Worm (Caenorhabditis elegans) whole organism, L4 larva: ENCODE data around the gene C06A1.7.
A peak's percentile ranks its signal among the peaks of the same experiment; 100 is the strongest.

Experiments used
- D1046.2 ChIP-seq: fragments of 200-800 bp; sonication (Bioruptor generic); IDR thresholded peaks from 2 replicates; pipeline ENCODE4 v1.3.6; 2022; ENCODE audit warnings: missing genetic modification characterization, missing compliant biosample characterization
- F26F4.8 ChIP-seq: fragments of 200-800 bp; sonication (Bioruptor generic); conservative IDR thresholded peaks from 2 replicates; pipeline ENCODE4 v1.3.6; 2022; ENCODE audit warnings: missing genetic modification characterization, missing compliant biosample characterization
- T20F7.1 ChIP-seq: fragments of 200-800 bp; sonication (Bioruptor generic); optimal IDR thresholded peaks from 2 replicates; lab custom pipeline; 2018; ENCODE audit warnings: mild to moderate bottlenecking, missing genetic modification characterization, missing compliant biosample characterization
- Y48G9A.11 ChIP-seq: fragments of 200-800 bp; sonication (Bioruptor generic); IDR thresholded peaks from 2 replicates; pipeline ENCODE4 v1.3.6; 2022; ENCODE audit warnings: missing genetic modification reagents, missing genetic modification characterization, missing compliant biosample characterization
- aha-1 ChIP-seq: fragments of 150-350 bp; peaks from one replicate; lab custom pipeline; 2014; ENCODE audit warnings: missing biosample characterization, missing genetic modification characterization
- ama-1 ChIP-seq: fragments of 150-350 bp; optimal IDR thresholded peaks from 2 replicates; lab custom pipeline; 2014; ENCODE audit warnings: inconsistent platforms, mixed read lengths
- ceh-44 ChIP-seq: fragments of 200-800 bp; sonication (Bioruptor generic); IDR thresholded peaks from 2 replicates; pipeline ENCODE4 v1.3.6; 2022; ENCODE audit warnings: missing genetic modification reagents, missing genetic modification characterization, missing compliant biosample characterization
- ces-1 ChIP-seq: fragments of 150-350 bp; sonication (generic microtip); optimal IDR thresholded peaks from 4 replicates; lab custom pipeline; 2014; ENCODE audit warnings: missing biosample characterization, missing genetic modification reagents, missing genetic modification characterization
- ctbp-1 ChIP-seq: fragments of 200-800 bp; sonication (Bioruptor generic); IDR thresholded peaks from 2 replicates; pipeline ENCODE4 v1.3.6; 2022; ENCODE audit warnings: missing genetic modification reagents, missing genetic modification characterization, missing compliant biosample characterization
- dmd-8 ChIP-seq: fragments of 200-800 bp; sonication (Bioruptor generic); IDR thresholded peaks from 2 replicates; pipeline ENCODE4 v1.3.6; 2022; ENCODE audit warnings: missing genetic modification characterization, missing compliant biosample characterization
- duxl-1 ChIP-seq: sonication (generic microtip); optimal IDR thresholded peaks from 2 replicates; lab custom pipeline; 2016; ENCODE audit warnings: mild to moderate bottlenecking, missing genetic modification characterization, moderate library complexity, missing compliant biosample characterization; ENCODE audit not compliant: poor library complexity
- egl-43 ChIP-seq: fragments of 200-800 bp; sonication (Bioruptor generic); IDR thresholded peaks from 2 replicates; pipeline ENCODE4 v1.3.6; 2022; ENCODE audit warnings: missing genetic modification reagents, missing genetic modification characterization, missing compliant biosample characterization
- hlh-11 ChIP-seq: fragments of 200-800 bp; sonication (Bioruptor generic); optimal IDR thresholded peaks from 2 replicates; lab custom pipeline; 2018; ENCODE audit warnings: mild to moderate bottlenecking, missing genetic modification characterization, missing compliant biosample characterization
- lin-1 ChIP-seq: fragments of 200-800 bp; sonication (Bioruptor generic); IDR thresholded peaks from 2 replicates; pipeline ENCODE4 v1.3.6; 2022; ENCODE audit warnings: missing genetic modification reagents, missing genetic modification characterization, missing compliant biosample characterization
- lin-13 ChIP-seq: fragments of 150-350 bp; optimal IDR thresholded peaks from 2 replicates; lab custom pipeline; 2014; ENCODE audit warnings: missing biosample characterization, missing genetic modification reagents, missing genetic modification characterization
- lin-29 ChIP-seq: fragments of 200-800 bp; sonication (Bioruptor generic); IDR thresholded peaks from 2 replicates; pipeline ENCODE4 v1.3.6; 2022; ENCODE audit warnings: missing genetic modification reagents, missing genetic modification characterization, missing compliant biosample characterization
- lin-38 ChIP-seq: fragments of 200-800 bp; sonication (Bioruptor generic); IDR thresholded peaks from 2 replicates; pipeline ENCODE4 v1.3.6; 2022; ENCODE audit warnings: missing genetic modification reagents, missing genetic modification characterization, missing compliant biosample characterization
- lir-3 ChIP-seq: sonication (generic microtip); optimal IDR thresholded peaks from 2 replicates; lab custom pipeline; 2016; ENCODE audit warnings: mild to moderate bottlenecking, missing genetic modification characterization, missing compliant biosample characterization
- madf-5 ChIP-seq, 2 experiments: fragments of 200-800 bp; sonication (Bioruptor generic); IDR thresholded peaks; 2 replicates each; pipeline ENCODE4 v1.3.6; 2022; ENCODE audit warnings: missing compliant biosample characterization in 2 of 2, missing genetic modification characterization in 2 of 2
- madf-9 ChIP-seq: fragments of 200-800 bp; sonication (Bioruptor generic); conservative IDR thresholded peaks from 2 replicates; pipeline ENCODE4 v1.3.6; 2022; ENCODE audit warnings: missing genetic modification reagents, missing genetic modification characterization, missing compliant biosample characterization
- mdl-1 ChIP-seq, 2 experiments: fragments of 150-350 bp in 1 of 2; sonication (generic microtip) in 1 of 2; optimal IDR thresholded peaks; 2 replicates each; lab custom pipeline; 2014 to 2017; ENCODE audit warnings: missing biosample characterization in 2 of 2, missing genetic modification characterization in 2 of 2
- mep-1 ChIP-seq: fragments of 150-350 bp; sonication (generic microtip); optimal IDR thresholded peaks from 3 replicates; lab custom pipeline; 2014; ENCODE audit warnings: missing biosample characterization, missing genetic modification characterization
- mxl-2 ChIP-seq: fragments of 200-800 bp; sonication (Bioruptor generic); conservative IDR thresholded peaks from 2 replicates; pipeline ENCODE4 v1.3.6; 2022; ENCODE audit warnings: missing genetic modification reagents, missing genetic modification characterization, missing compliant biosample characterization
- mxl-3 ChIP-seq: fragments of 200-800 bp; sonication (Bioruptor generic); optimal IDR thresholded peaks from 2 replicates; lab custom pipeline; 2018; ENCODE audit warnings: mild to moderate bottlenecking, missing genetic modification characterization, missing compliant biosample characterization
- nhr-10 ChIP-seq: fragments of 150-350 bp; optimal IDR thresholded peaks from 2 replicates; lab custom pipeline; 2014; ENCODE audit warnings: missing biosample characterization, missing genetic modification characterization
- nhr-102 ChIP-seq: sonication (generic microtip); optimal IDR thresholded peaks from 2 replicates; lab custom pipeline; 2016; ENCODE audit warnings: mild to moderate bottlenecking, missing genetic modification characterization, moderate library complexity, missing compliant biosample characterization
- nhr-11 ChIP-seq: fragments of 150-350 bp; optimal IDR thresholded peaks from 2 replicates; lab custom pipeline; 2014; ENCODE audit warnings: missing biosample characterization, missing genetic modification characterization
- nhr-42 ChIP-seq: fragments of 200-800 bp; sonication (Bioruptor generic); IDR thresholded peaks from 2 replicates; pipeline ENCODE4 v1.3.6; 2022; ENCODE audit warnings: missing genetic modification characterization, missing compliant biosample characterization
- nhr-48 ChIP-seq: sonication (generic microtip); optimal IDR thresholded peaks from 2 replicates; lab custom pipeline; 2016; ENCODE audit warnings: mild to moderate bottlenecking, missing genetic modification characterization, missing compliant biosample characterization
- nhr-77 ChIP-seq: fragments of 150-350 bp; optimal IDR thresholded peaks from 2 replicates; lab custom pipeline; 2014; ENCODE audit warnings: missing biosample characterization, missing genetic modification characterization
- pqm-1 ChIP-seq: sonication (generic microtip); optimal IDR thresholded peaks from 2 replicates; lab custom pipeline; 2017; ENCODE audit warnings: missing biosample characterization, missing genetic modification characterization
- set-16 ChIP-seq: fragments of 200-800 bp; sonication (Bioruptor generic); IDR thresholded peaks from 2 replicates; pipeline ENCODE4 v1.3.6; 2022; ENCODE audit warnings: missing genetic modification reagents, missing genetic modification characterization, missing compliant biosample characterization
- skn-1 ChIP-seq: fragments of 150-350 bp; optimal IDR thresholded peaks from 2 replicates; lab custom pipeline; 2014; ENCODE audit warnings: missing biosample characterization, missing genetic modification characterization
- snpc-4 ChIP-seq: fragments of 150-350 bp; optimal IDR thresholded peaks from 2 replicates; lab custom pipeline; 2014; ENCODE audit warnings: missing biosample characterization, missing genetic modification characterization
- spr-3 ChIP-seq: fragments of 200-800 bp; sonication (Bioruptor generic); optimal IDR thresholded peaks from 2 replicates; lab custom pipeline; 2018; ENCODE audit warnings: mild to moderate bottlenecking, missing genetic modification characterization, missing compliant biosample characterization
- unc-39 ChIP-seq: sonication (generic microtip); optimal IDR thresholded peaks from 2 replicates; lab custom pipeline; 2017; ENCODE audit warnings: missing biosample characterization, missing genetic modification characterization
- vab-7 ChIP-seq: fragments of 200-800 bp; sonication (Bioruptor generic); IDR thresholded peaks from 2 replicates; pipeline ENCODE4 v1.3.6; 2022; ENCODE audit warnings: missing genetic modification reagents, missing genetic modification characterization, missing compliant biosample characterization
- zag-1 ChIP-seq: fragments of 150-350 bp; optimal IDR thresholded peaks from 2 replicates; lab custom pipeline; 2014; ENCODE audit warnings: missing biosample characterization, missing genetic modification characterization
- zfp-2 ChIP-seq: sonication (generic microtip); optimal IDR thresholded peaks from 2 replicates; lab custom pipeline; 2016; ENCODE audit warnings: mild to moderate bottlenecking, missing genetic modification characterization, missing compliant biosample characterization
- zfp-3 ChIP-seq: fragments of 200-800 bp; sonication (Bioruptor generic); conservative IDR thresholded peaks from 2 replicates; pipeline ENCODE4 v1.3.6; 2022; ENCODE audit warnings: missing genetic modification reagents, missing genetic modification characterization, missing compliant biosample characterization
- zip-11 ChIP-seq: fragments of 200-800 bp; sonication (Bioruptor generic); IDR thresholded peaks from 2 replicates; pipeline ENCODE4 v1.3.6; 2022; ENCODE audit warnings: missing genetic modification characterization, missing compliant biosample characterization
- ztf-11 ChIP-seq: fragments of 150-350 bp; optimal IDR thresholded peaks from 2 replicates; lab custom pipeline; 2014; ENCODE audit warnings: missing biosample characterization, missing genetic modification characterization
- ztf-7 ChIP-seq: fragments of 150-350 bp; optimal IDR thresholded peaks from 2 replicates; lab custom pipeline; 2014; ENCODE audit warnings: missing biosample characterization, missing genetic modification characterization

The C06A1.7 gene

ce11 chrII:10529218-10529751 is 35.4 kb upstream of the C06A1.7 start (continued):
- TF ChIP-seq nhr-48 (tag; lab: Kevin White, UChicago) (peak; percentile 74), mdl-1 (tag; optimal IDR thresholded peaks at IDR 0.05; lab: Kevin White, UChicago) (peak in 1 of 2 experiments; percentile 58), zfp-3 (GFP tag; lab: Robert Waterston, UW) (no peak), lin-13 (GFP tag; lab: Kevin White, UChicago) (no peak)

- TF ChIP-seq D1046.2 (GFP tag; lab: Robert Waterston, UW), result 0 out of 2 replicates have a peak, but pooled peaks have one; percentile 39
- peak; percentile 56 for TF ChIP-seq set-16 (GFP tag; lab: Robert Waterston, UW)
- TF ChIP-seq lir-3 (tag; lab: Kevin White, UChicago), result no peak
- TF ChIP-seq duxl-1, result no peak
- no peak for TF ChIP-seq mxl-2 (GFP tag; lab: Robert Waterston, UW)
- TF ChIP-seq ceh-44 (GFP tag; lab: Robert Waterston, UW), result no peak
- 0 out of 2 replicates have a peak, but pooled peaks have one; percentile 47 for TF ChIP-seq nhr-42 (GFP tag; lab: Robert Waterston, UW)
Measured at ce11 chrII:10530907-10531306, 33.8 kb upstream of the C06A1.7 start.

- TF ChIP-seq egl-43 (GFP tag; lab: Robert Waterston, UW) (0 out of 2 replicates have a peak, but pooled peaks have one; percentile 30), set-16 (GFP tag; lab: Robert Waterston, UW) (peak; percentile 74), zip-11 (GFP tag; lab: Robert Waterston, UW) (no peak)
Measured at ce11 chrII:10531604-10532003, 33.1 kb upstream of the C06A1.7 start.

DNA sequence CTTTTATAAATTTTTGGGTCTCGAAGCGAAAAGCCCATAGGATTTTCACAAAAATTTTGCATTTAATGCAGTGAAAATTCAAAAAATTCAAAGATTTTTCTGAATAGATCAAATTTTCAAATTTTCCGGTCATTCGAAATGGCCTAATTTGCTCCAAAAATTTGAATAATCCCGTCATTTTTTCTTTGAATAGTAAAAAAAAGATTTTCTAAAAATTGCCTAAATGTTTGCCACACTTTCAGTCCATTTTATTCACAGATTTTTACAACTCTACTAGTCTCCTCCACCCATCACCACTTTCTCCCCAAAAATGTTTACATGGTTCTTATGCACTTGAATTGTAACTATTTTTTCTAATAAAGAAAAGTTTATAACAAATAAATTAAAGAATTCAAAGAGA is 30.7 kb upstream of the C06A1.7 start:
- TF ChIP-seq hlh-11 (no peak), F26F4.8 (no peak), D1046.2 (GFP tag; lab: Robert Waterston, UW) (no peak), T20F7.1 (no peak), aha-1 (tag; lab: Kevin White, UChicago) (peak; percentile 94), duxl-1 (no peak)

DNA sequence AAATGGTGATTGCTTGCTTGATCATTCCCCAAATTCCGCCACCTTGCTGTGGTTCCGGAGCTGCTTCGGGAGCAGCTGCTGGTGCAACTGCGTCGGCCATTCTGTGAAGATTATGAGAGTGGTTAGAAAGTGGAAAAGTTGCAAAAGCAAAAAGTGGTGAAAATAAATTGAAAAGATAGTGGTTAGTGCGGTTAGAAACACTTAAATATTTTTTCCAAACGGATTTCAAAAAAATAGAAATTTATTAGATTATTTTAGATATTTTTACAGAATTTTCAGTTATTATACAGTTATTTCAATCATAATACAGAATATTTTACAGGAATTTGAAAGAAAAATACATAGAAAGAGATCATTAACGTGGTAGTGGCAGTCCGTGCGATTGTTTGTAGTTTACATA is 27.1 kb upstream of the C06A1.7 start, which contains the start of gene R166.2:
R166.2 (minus strand) TSS at position 101 of the 400 bp plus-strand sequence.
- TF ChIP-seq zfp-2, result no peak
- no peak for TF ChIP-seq ama-1
- no peak for TF ChIP-seq lir-3 (tag; lab: Kevin White, UChicago)
- TF ChIP-seq nhr-10 (tag; lab: Kevin White, UChicago), result no peak
- TF ChIP-seq ztf-11 (tag; lab: Kevin White, UChicago), result no peak
- TF ChIP-seq vab-7 (GFP tag; lab: Robert Waterston, UW), result no peak
- TF ChIP-seq zfp-3 (GFP tag; lab: Robert Waterston, UW), result no peak
- TF ChIP-seq nhr-102 (tag; lab: Kevin White, UChicago), result no peak
- TF ChIP-seq ctbp-1, result no peak
- TF ChIP-seq dmd-8 (GFP tag; lab: Robert Waterston, UW), result no peak
- no peak for TF ChIP-seq lin-29 (GFP tag; lab: Robert Waterston, UW)
- TF ChIP-seq skn-1 (tag; lab: Kevin White, UChicago), result no peak
- no peak for TF ChIP-seq unc-39 (tag; lab: Kevin White, UChicago)

ce11 chrII:10537988-10538387 is 26.7 kb upstream of the C06A1.7 start:
- no peak for TF ChIP-seq pqm-1 (tag; lab: Kevin White, UChicago)
- TF ChIP-seq lin-1 (GFP tag; lab: Robert Waterston, UW), result no peak
- peak; percentile 68; the same call in 1 of the 2 replicates for TF ChIP-seq Y48G9A.11 (GFP tag; lab: Robert Waterston, UW)
- TF ChIP-seq snpc-4 (tag; lab: Kevin White, UChicago), result no peak
- no peak for TF ChIP-seq mxl-3
- peak; percentile 72 for TF ChIP-seq madf-9
- TF ChIP-seq aha-1 (tag; lab: Kevin White, UChicago), result peak; percentile 61
- TF ChIP-seq zag-1 (tag; lab: Kevin White, UChicago), result no peak
- peak; percentile 43 for TF ChIP-seq hlh-11
- TF ChIP-seq nhr-11 (tag; lab: Kevin White, UChicago), result peak; percentile 45
- no peak for TF ChIP-seq nhr-77
- 0 out of 4 replicates have a peak, but pooled peaks of 1 of the 2 experiments have one; percentile 36 for TF ChIP-seq madf-5 (GFP tag; IDR thresholded peaks at IDR 0.05; lab: Robert Waterston, UW)
- TF ChIP-seq spr-3 (GFP tag; lab: Kevin White, UChicago), result no peak
- TF ChIP-seq skn-1 (tag; lab: Kevin White, UChicago), result no peak
- no peak for TF ChIP-seq ces-1 (GFP tag; lab: Kevin White, UChicago)
- peak; percentile 59 for TF ChIP-seq duxl-1
- peak; percentile 63 for TF ChIP-seq lin-38 (GFP tag; lab: Robert Waterston, UW)
- TF ChIP-seq ztf-7 (tag; lab: Kevin White, UChicago), result no peak
- TF ChIP-seq mep-1, result peak; percentile 42
